Worm (Caenorhabditis elegans) whole organism, young adult: ENCODE results near the gene C14A4.6.

Experiments used
- F23B12.7 ChIP-seq: sonication (generic microtip); optimal IDR thresholded peaks from 2 replicates; lab custom pipeline; 2017; ENCODE audit warnings: missing genetic modification characterization, mild to moderate bottlenecking, missing compliant biosample characterization, antibody characterized with exemption, moderate library complexity; ENCODE audit not compliant: insufficient read depth
- F39B2.1 ChIP-seq: fragments of 200-800 bp; sonication (Bioruptor generic); IDR thresholded peaks from 2 replicates; pipeline ENCODE4 v1.3.6; 2022; ENCODE audit warnings: missing genetic modification reagents, missing genetic modification characterization, missing compliant biosample characterization
- F49E8.2 ChIP-seq: sonication (generic microtip); optimal IDR thresholded peaks from 3 replicates; lab custom pipeline; 2017; ENCODE audit warnings: missing genetic modification characterization, mild to moderate bottlenecking, missing compliant biosample characterization, antibody characterized with exemption, moderate library complexity; ENCODE audit not compliant: insufficient read depth
- Y56A3A.18 ChIP-seq: fragments of 200-800 bp; sonication (Bioruptor generic); IDR thresholded peaks from 2 replicates; pipeline ENCODE4 v1.3.6; 2022; ENCODE audit warnings: missing genetic modification reagents, missing genetic modification characterization, missing compliant biosample characterization
- Y79H2A.3 ChIP-seq: fragments of 200-800 bp; sonication (Bioruptor generic); conservative IDR thresholded peaks from 2 replicates; pipeline ENCODE4 v1.3.6; 2022; ENCODE audit warnings: missing genetic modification reagents, missing genetic modification characterization, missing compliant biosample characterization
- Y95B8A.8 ChIP-seq: fragments of 200-800 bp; sonication (Bioruptor generic); IDR thresholded peaks from 2 replicates; pipeline ENCODE4 v1.3.6; 2022; ENCODE audit warnings: missing genetic modification reagents, missing genetic modification characterization, missing compliant biosample characterization
- akir-1 ChIP-seq: fragments of 200-800 bp; sonication (Bioruptor generic); optimal IDR thresholded peaks from 2 replicates; lab custom pipeline; 2018; ENCODE audit warnings: mild to moderate bottlenecking, missing genetic modification characterization, moderate library complexity, missing compliant biosample characterization
- aptf-2 ChIP-seq: fragments of 200-800 bp; sonication (Bioruptor generic); conservative IDR thresholded peaks from 2 replicates; pipeline ENCODE4 v1.3.6; 2022; ENCODE audit warnings: missing genetic modification reagents, missing genetic modification characterization, missing compliant biosample characterization
- athp-1 ChIP-seq: sonication (generic microtip); optimal IDR thresholded peaks from 2 replicates; lab custom pipeline; 2017; ENCODE audit warnings: mild to moderate bottlenecking, missing genetic modification characterization, missing compliant biosample characterization
- attf-3 ChIP-seq: fragments of 200-800 bp; sonication (Bioruptor generic); conservative IDR thresholded peaks from 2 replicates; pipeline ENCODE4 v1.3.6; 2022; ENCODE audit warnings: missing genetic modification reagents, missing genetic modification characterization, missing compliant biosample characterization
- attf-6 ChIP-seq: fragments of 200-800 bp; sonication (Bioruptor generic); IDR thresholded peaks from 2 replicates; pipeline ENCODE4 v1.3.6; 2022; ENCODE audit warnings: missing genetic modification reagents, missing genetic modification characterization, missing compliant biosample characterization
- cebp-1 ChIP-seq, 2 experiments: fragments of 200-800 bp in 1 of 2; sonication (Bioruptor generic) in 1 of 2; sonication (generic microtip) in 1 of 2; IDR thresholded peaks in 1 of 2; optimal IDR thresholded peaks in 1 of 2; 2 replicates each; pipeline versions ENCODE4 v1.3.6 to Lab custom; 2017 to 2022; ENCODE audit warnings: missing compliant biosample characterization in 2 of 2, missing genetic modification characterization in 2 of 2, mild to moderate bottlenecking in 1 of 2, missing genetic modification reagents in 1 of 2, moderate library complexity in 1 of 2
- ceh-58 ChIP-seq: fragments of 200-800 bp; sonication (Bioruptor generic); IDR thresholded peaks from 2 replicates; pipeline ENCODE4 v1.3.6; 2022; ENCODE audit warnings: missing genetic modification characterization, missing compliant biosample characterization
- ceh-91 ChIP-seq: fragments of 200-800 bp; sonication (Bioruptor generic); IDR thresholded peaks from 2 replicates; pipeline ENCODE4 v1.3.6; 2022; ENCODE audit warnings: missing genetic modification reagents, missing genetic modification characterization, missing compliant biosample characterization
- die-1 ChIP-seq: sonication (generic microtip); optimal IDR thresholded peaks from 2 replicates; lab custom pipeline; 2016; ENCODE audit warnings: missing genotype, mild to moderate bottlenecking, missing genetic modification characterization, missing compliant biosample characterization
- dox-1 ChIP-seq: fragments of 200-800 bp; sonication (Bioruptor generic); IDR thresholded peaks from 2 replicates; pipeline ENCODE4 v1.3.6; 2022; ENCODE audit warnings: missing genetic modification reagents, missing genetic modification characterization, missing compliant biosample characterization
- egl-44 ChIP-seq: fragments of 200-800 bp; sonication (Bioruptor generic); IDR thresholded peaks from 2 replicates; pipeline ENCODE4 v1.3.6; 2022; ENCODE audit warnings: missing genetic modification reagents, missing genetic modification characterization, missing compliant biosample characterization
- egrh-3 ChIP-seq: fragments of 200-800 bp; sonication (Bioruptor generic); IDR thresholded peaks from 2 replicates; pipeline ENCODE4 v1.3.6; 2022; ENCODE audit warnings: missing genetic modification reagents, missing genetic modification characterization, missing compliant biosample characterization
- ekl-4 ChIP-seq: fragments of 200-800 bp; sonication (Bioruptor generic); IDR thresholded peaks from 2 replicates; pipeline ENCODE4 v1.3.6; 2022; ENCODE audit warnings: missing genetic modification reagents, missing genetic modification characterization, missing compliant biosample characterization
- hrde-1 ChIP-seq: sonication (generic microtip); optimal IDR thresholded peaks from 2 replicates; lab custom pipeline; 2016; ENCODE audit warnings: missing genetic modification characterization, mild to moderate bottlenecking, missing compliant biosample characterization, moderate library complexity, missing genotype, missing genetic modification reagents, borderline replicate concordance
- lag-1 ChIP-seq: fragments of 200-800 bp; sonication (Bioruptor generic); IDR thresholded peaks from 2 replicates; pipeline ENCODE4 v1.3.6; 2022; ENCODE audit warnings: missing genetic modification reagents, missing genetic modification characterization, missing compliant biosample characterization
- let-607 ChIP-seq, 2 experiments: fragments of 200-800 bp in 1 of 2; sonication (Bioruptor generic) in 1 of 2; sonication (generic microtip) in 1 of 2; optimal IDR thresholded peaks; 2 replicates each; lab custom pipeline; 2016 to 2018; ENCODE audit warnings: mild to moderate bottlenecking in 2 of 2, missing compliant biosample characterization in 2 of 2, missing genetic modification characterization in 2 of 2, moderate library complexity in 2 of 2, missing genotype in 1 of 2
- lin-35 ChIP-seq, 3 experiments: fragments of 150-350 bp in 2 of 3; sonication (generic microtip) in 1 of 3; optimal IDR thresholded peaks; 2 replicates each; lab custom pipeline; 2014 to 2018; ENCODE audit warnings: missing biosample characterization in 3 of 3, missing genetic modification characterization in 3 of 3, missing genetic modification reagents in 3 of 3
- lin-40 ChIP-seq: sonication (generic microtip); optimal IDR thresholded peaks from 2 replicates; lab custom pipeline; 2016; ENCODE audit warnings: missing genetic modification characterization, mild to moderate bottlenecking, missing compliant biosample characterization, missing genotype, missing genetic modification reagents
- lsl-1 ChIP-seq: fragments of 200-800 bp; sonication (Bioruptor generic); optimal IDR thresholded peaks from 2 replicates; lab custom pipeline; 2018; ENCODE audit warnings: mild to moderate bottlenecking, missing genetic modification characterization, moderate library complexity, missing compliant biosample characterization
- lsy-27 ChIP-seq: sonication (generic microtip); optimal IDR thresholded peaks from 2 replicates; lab custom pipeline; 2017; ENCODE audit warnings: missing genetic modification characterization, mild to moderate bottlenecking, missing compliant biosample characterization, antibody characterized with exemption, missing genotype, borderline replicate concordance; ENCODE audit not compliant: insufficient read depth
- madf-10 ChIP-seq: sonication (generic microtip); optimal IDR thresholded peaks from 2 replicates; lab custom pipeline; 2016; ENCODE audit warnings: mild to moderate bottlenecking, missing genetic modification characterization, missing compliant biosample characterization
- mcd-1 ChIP-seq: fragments of 200-800 bp; sonication (Bioruptor generic); IDR thresholded peaks from 2 replicates; pipeline ENCODE4 v1.3.6; 2022; ENCODE audit warnings: missing genetic modification reagents, missing genetic modification characterization, missing compliant biosample characterization
- mel-28 ChIP-seq: sonication (generic microtip); optimal IDR thresholded peaks from 2 replicates; lab custom pipeline; 2016; ENCODE audit warnings: borderline replicate concordance, mild to moderate bottlenecking, missing genetic modification characterization, missing compliant biosample characterization
- mes-4 ChIP-seq: sonication (generic microtip); optimal IDR thresholded peaks from 2 replicates; lab custom pipeline; 2016; ENCODE audit warnings: missing genotype, missing genetic modification characterization, missing compliant biosample characterization
- nfyb-1 ChIP-seq: fragments of 200-800 bp; sonication (Bioruptor generic); IDR thresholded peaks from 2 replicates; pipeline ENCODE4 v1.3.6; 2022; ENCODE audit warnings: missing genetic modification reagents, missing genetic modification characterization, missing compliant biosample characterization
- nhr-120 ChIP-seq: fragments of 200-800 bp; sonication (Bioruptor generic); IDR thresholded peaks from 2 replicates; pipeline ENCODE4 v1.3.6; 2022; ENCODE audit warnings: missing genetic modification characterization, missing compliant biosample characterization
- nhr-80 ChIP-seq: sonication (generic microtip); optimal IDR thresholded peaks from 2 replicates; lab custom pipeline; 2016; ENCODE audit warnings: missing genetic modification characterization, missing compliant biosample characterization
- pbrm-1 ChIP-seq: fragments of 200-800 bp; sonication (Bioruptor generic); IDR thresholded peaks from 2 replicates; pipeline ENCODE4 v1.3.6; 2022; ENCODE audit warnings: missing genetic modification reagents, missing genetic modification characterization, missing compliant biosample characterization
- rcor-1 ChIP-seq: fragments of 200-800 bp; sonication (Bioruptor generic); IDR thresholded peaks from 2 replicates; pipeline ENCODE4 v1.3.6; 2022; ENCODE audit warnings: missing genetic modification reagents, missing genetic modification characterization, missing compliant biosample characterization
- rpc-1 ChIP-seq, 2 experiments: fragments of 150-350 bp in 1 of 2; sonication (generic microtip) in 1 of 2; optimal IDR thresholded peaks; 2 replicates each; lab custom pipeline; 2014 to 2018; ENCODE audit warnings: missing biosample characterization in 1 of 2, missing genetic modification characterization in 1 of 2, missing genetic modification reagents in 1 of 2, missing genotype in 1 of 2
- snpc-1.3 ChIP-seq: sonication (generic microtip); optimal IDR thresholded peaks from 2 replicates; lab custom pipeline; 2017; ENCODE audit warnings: missing genetic modification characterization, mild to moderate bottlenecking, missing compliant biosample characterization, antibody characterized with exemption, moderate library complexity, missing genotype, missing genetic modification reagents; ENCODE audit not compliant: insufficient read depth
- snpc-3.4 ChIP-seq: sonication (generic microtip); optimal IDR thresholded peaks from 2 replicates; lab custom pipeline; 2017; ENCODE audit warnings: missing genetic modification characterization, mild to moderate bottlenecking, missing compliant biosample characterization, antibody characterized with exemption, moderate library complexity, missing genotype, missing genetic modification reagents
- snpc-4 ChIP-seq, 5 experiments: fragments of 150-350 bp in 1 of 5; sonication (generic microtip) in 4 of 5; optimal IDR thresholded peaks; 2 replicates each; lab custom pipeline; 2014 to 2018; ENCODE audit warnings: missing genetic modification characterization in 5 of 5, missing biosample characterization in 3 of 5, antibody characterized with exemption in 2 of 5, mild to moderate bottlenecking in 2 of 5, missing compliant biosample characterization in 2 of 5, missing genotype in 2 of 5, moderate library complexity in 2 of 5, missing genetic modification reagents in 1 of 5
- somi-1 ChIP-seq: fragments of 200-800 bp; sonication (Bioruptor generic); optimal IDR thresholded peaks from 2 replicates; lab custom pipeline; 2018; ENCODE audit warnings: mild to moderate bottlenecking, missing genetic modification characterization, missing compliant biosample characterization
- tbp1 ChIP-seq: fragments of 200-800 bp; sonication (Bioruptor generic); optimal IDR thresholded peaks from 2 replicates; lab custom pipeline; 2018; ENCODE audit warnings: mild to moderate bottlenecking, missing genetic modification characterization, missing compliant biosample characterization
- zfh-2 ChIP-seq: fragments of 200-800 bp; sonication (Bioruptor generic); conservative IDR thresholded peaks from 2 replicates; pipeline ENCODE4 v1.3.6; 2022; ENCODE audit warnings: missing genetic modification reagents, missing genetic modification characterization, missing compliant biosample characterization
- ztf-22 ChIP-seq: fragments of 200-800 bp; sonication (Bioruptor generic); optimal IDR thresholded peaks from 2 replicates; lab custom pipeline; 2018; ENCODE audit warnings: mild to moderate bottlenecking, missing genetic modification characterization, moderate library complexity, missing compliant biosample characterization
- ztf-25 ChIP-seq: fragments of 200-800 bp; sonication (Bioruptor generic); IDR thresholded peaks from 2 replicates; pipeline ENCODE4 v1.3.6; 2022; ENCODE audit warnings: missing genetic modification reagents, missing genetic modification characterization, missing compliant biosample characterization

Gene C14A4.6

ce11 chrII:10559671-10560184 is 34.8 kb downstream of the C14A4.6 start:
- TF ChIP-seq hrde-1, result peak; percentile 54
- no peak for TF ChIP-seq Y95B8A.8 (GFP tag; lab: Robert Waterston, UW)
- peak in 1 of 3 experiments; percentile 41 for TF ChIP-seq lin-35 (GFP tag; optimal IDR thresholded peaks at IDR 0.05; lab: Kevin White, UChicago)
- 0 out of 2 replicates have a peak, but pooled peaks have one; percentile 57 for TF ChIP-seq pbrm-1
- TF ChIP-seq zfh-2 (GFP tag; lab: Robert Waterston, UW), result no peak
- no peak for TF ChIP-seq egrh-3 (GFP tag; lab: Robert Waterston, UW)
- 0 out of 2 replicates have a peak, but pooled peaks have one; percentile 10 for TF ChIP-seq attf-6 (GFP tag; lab: Robert Waterston, UW)
- peak; percentile 47 for TF ChIP-seq die-1 (tag; lab: Kevin White, UChicago)
- TF ChIP-seq lsy-27 (tag; lab: Kevin White, UChicago), result no peak
- TF ChIP-seq Y79H2A.3, result 0 out of 2 replicates have a peak, but pooled peaks have one; percentile 39
- no peak for TF ChIP-seq ceh-91 (GFP tag; lab: Robert Waterston, UW)
- no peak for TF ChIP-seq egl-44 (GFP tag; lab: Robert Waterston, UW)
- TF ChIP-seq mes-4, result no peak
- TF ChIP-seq dox-1, result no peak
- no peak for TF ChIP-seq let-607 (tag; optimal IDR thresholded peaks at IDR 0.05; lab: Kevin White, UChicago)
- no peak for TF ChIP-seq F23B12.7 (tag; lab: Kevin White, UChicago)
- TF ChIP-seq somi-1 (GFP tag; lab: Kevin White, UChicago), result no peak
- TF ChIP-seq snpc-4 (GFP tag; optimal IDR thresholded peaks at IDR 0.05; lab: Kevin White, UChicago), result peak; percentile 6
- no peak for TF ChIP-seq snpc-4 (tag; optimal IDR thresholded peaks at IDR 0.05; lab: Kevin White, UChicago)
- no peak for TF ChIP-seq attf-3 (GFP tag; lab: Robert Waterston, UW)
- 0 out of 2 replicates have a peak, but pooled peaks have one; percentile 5 for TF ChIP-seq rcor-1 (GFP tag; lab: Robert Waterston, UW)
- TF ChIP-seq snpc-3.4 (tag; lab: Kevin White, UChicago), result peak; percentile 81
- TF ChIP-seq lag-1 (GFP tag; lab: Robert Waterston, UW), result no peak
- TF ChIP-seq tbp1 (GFP tag; lab: Kevin White, UChicago), result peak; percentile 9
- 0 out of 2 replicates have a peak, but pooled peaks have one; percentile 60 for TF ChIP-seq ekl-4
- TF ChIP-seq Y56A3A.18, result no peak
- no peak for TF ChIP-seq rpc-1 (optimal IDR thresholded peaks at IDR 0.05; lab: Kevin White, UChicago)
- no peak for TF ChIP-seq rpc-1 (tag; optimal IDR thresholded peaks at IDR 0.05; lab: Kevin White, UChicago)
- no peak for TF ChIP-seq mel-28 (tag; lab: Kevin White, UChicago)
- TF ChIP-seq lin-40 (tag; lab: Kevin White, UChicago), result no peak
- no peak for TF ChIP-seq mcd-1 (GFP tag; lab: Robert Waterston, UW)
- peak; percentile 81 for TF ChIP-seq F49E8.2
- no peak for TF ChIP-seq nhr-80 (tag; lab: Kevin White, UChicago)
- peak; percentile 23; the same call in 1 of the 2 replicates for TF ChIP-seq nfyb-1
- TF ChIP-seq nhr-120 (GFP tag; lab: Robert Waterston, UW), result no peak
- TF ChIP-seq akir-1 (GFP tag; lab: Kevin White, UChicago), result no peak
- no peak for TF ChIP-seq cebp-1 (GFP tag; IDR thresholded peaks at IDR 0.05; lab: Robert Waterston, UW)
- peak; percentile 48 for TF ChIP-seq cebp-1 (tag; optimal IDR thresholded peaks at IDR 0.05; lab: Kevin White, UChicago)
- TF ChIP-seq snpc-1.3 (tag; lab: Kevin White, UChicago), result peak; percentile 11
- no peak for TF ChIP-seq ceh-58 (GFP tag; lab: Robert Waterston, UW)
- TF ChIP-seq madf-10, result no peak
- peak; percentile 36 for TF ChIP-seq lsl-1
- TF ChIP-seq aptf-2 (GFP tag; lab: Robert Waterston, UW), result no peak
- TF ChIP-seq ztf-22 (GFP tag; lab: Kevin White, UChicago), result no peak
- TF ChIP-seq ztf-25 (GFP tag; lab: Robert Waterston, UW), result no peak
- no peak for TF ChIP-seq F39B2.1
- TF ChIP-seq athp-1, result peak; percentile 44
